Fruit fly (Drosophila melanogaster): Measurements from ENCODE around the gene CG7099.
A peak's percentile ranks its signal among the peaks of the same experiment; 100 is the strongest.

Gene CG7099

DNA sequence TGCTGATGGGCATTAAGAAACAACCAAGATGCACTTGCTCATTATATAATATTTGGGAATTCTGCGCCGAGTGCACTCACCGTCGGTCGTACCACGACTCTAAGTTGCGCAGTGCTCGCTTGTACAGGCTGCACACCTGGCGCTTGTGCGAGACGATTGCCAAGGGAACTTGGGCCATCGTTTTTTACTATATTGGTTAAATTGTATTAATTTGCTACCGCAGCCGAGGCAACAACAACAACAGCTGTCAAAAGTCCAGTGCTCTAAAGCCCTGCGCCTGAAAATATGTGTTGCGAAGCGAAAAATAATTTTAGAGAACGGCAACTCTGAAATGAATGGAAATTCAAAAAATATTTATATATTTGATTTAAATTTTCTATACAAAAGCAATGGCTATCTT lies 16.6 kb upstream of the CG7099 start, which contains the start of gene ND-B22 (continued):
- no peak for TF ChIP-seq Doc3 (GFP tag; IDR thresholded peaks at IDR 0.05; ENCODE audit: partially characterized antibody)
- no peak for TF ChIP-seq mld (GFP tag; IDR thresholded peaks at IDR 0.05; ENCODE audit: partially characterized antibody)
- TF ChIP-seq Neu2 (GFP tag; optimal IDR thresholded peaks at IDR 0.05; ENCODE audit: borderline replicate concordance) = no peak
- TF ChIP-seq CG13123 (GFP tag; optimal IDR thresholded peaks at IDR 0.05) = no peak
- no peak for TF ChIP-seq gsb-n (tag; optimal IDR thresholded peaks at IDR 0.05)
- TF ChIP-seq CG4730 (GFP tag; IDR thresholded peaks at IDR 0.05) = no peak
- peak; percentile 1 for TF ChIP-seq CG18476 (GFP tag; optimal IDR thresholded peaks at IDR 0.05)
- TF ChIP-seq CG4854 (GFP tag; optimal IDR thresholded peaks at IDR 0.05) = no peak
- TF ChIP-seq sc (optimal IDR thresholded peaks at IDR 0.05) = no peak
- TF ChIP-seq sc (GFP tag; optimal IDR thresholded peaks at IDR 0.05) = no peak
- TF ChIP-seq zfh2 (GFP tag; optimal IDR thresholded peaks at IDR 0.05) = peak; percentile 40
- TF ChIP-seq CG8281 (tag; optimal IDR thresholded peaks at IDR 0.05) = no peak
- TF ChIP-seq ac (GFP tag; optimal IDR thresholded peaks at IDR 0.05) = no peak
- TF ChIP-seq rib (GFP tag; IDR thresholded peaks at IDR 0.05) = no peak
- TF ChIP-seq CG9817 (tag; optimal IDR thresholded peaks at IDR 0.05) = peak; percentile 40
- peak; percentile 17 for TF ChIP-seq NC2β (GFP tag; optimal IDR thresholded peaks at IDR 0.05)
- TF ChIP-seq Dfd (GFP tag; optimal IDR thresholded peaks at IDR 0.05) = no peak
- TF ChIP-seq p53 (GFP tag; optimal IDR thresholded peaks at IDR 0.05) = no peak
- TF ChIP-seq hbn (GFP tag; IDR thresholded peaks at IDR 0.05; ENCODE audit: partially characterized antibody) = peak; percentile 37; the same call in 1 of the 2 replicates
- no peak for TF ChIP-seq Hmx (GFP tag; optimal IDR thresholded peaks at IDR 0.05)
- TF ChIP-seq CG13424 (tag; optimal IDR thresholded peaks at IDR 0.05) = no peak
- TF ChIP-seq CG7987 (GFP tag; optimal IDR thresholded peaks at IDR 0.05) = peak; percentile 23
- TF ChIP-seq emc (GFP tag; optimal IDR thresholded peaks at IDR 0.05) = no peak
- no peak for TF ChIP-seq lov (optimal IDR thresholded peaks at IDR 0.05)
- TF ChIP-seq lov (GFP tag; IDR thresholded peaks at IDR 0.05) = no peak
- no peak for TF ChIP-seq CG6654 (GFP tag; optimal IDR thresholded peaks at IDR 0.05)
- no peak for TF ChIP-seq CG10274 (GFP tag; optimal IDR thresholded peaks at IDR 0.05)
- TF ChIP-seq lbe (GFP tag; optimal IDR thresholded peaks at IDR 0.05) = peak; percentile 56
- TF ChIP-seq CG2202 (tag; optimal IDR thresholded peaks at IDR 0.05) = no peak
- no peak for TF ChIP-seq sd (tag; optimal IDR thresholded peaks at IDR 0.05)
- TF ChIP-seq Doc2 (GFP tag; IDR thresholded peaks at IDR 0.05) = no peak
- TF ChIP-seq Jarid2 (GFP tag; optimal IDR thresholded peaks at IDR 0.05) = no peak
- no peak for TF ChIP-seq toy (GFP tag; IDR thresholded peaks at IDR 0.05)
- TF ChIP-seq hkb (optimal IDR thresholded peaks at IDR 0.05) = no peak
- peak; percentile 34; the same call in 1 of the 2 replicates for TF ChIP-seq hkb (GFP tag; IDR thresholded peaks at IDR 0.05)
- no peak for TF ChIP-seq mirr (GFP tag; optimal IDR thresholded peaks at IDR 0.05)
- no peak for TF ChIP-seq Hr78 (GFP tag; optimal IDR thresholded peaks at IDR 0.05)
- no peak for TF ChIP-seq CG16779 (GFP tag; IDR thresholded peaks at IDR 0.05)
- TF ChIP-seq CG15601 (tag; optimal IDR thresholded peaks at IDR 0.05) = peak; percentile 52
- no peak for TF ChIP-seq CG6813 (GFP tag; optimal IDR thresholded peaks at IDR 0.05)
- no peak for TF ChIP-seq CG5953 (GFP tag; IDR thresholded peaks at IDR 0.05)
- TF ChIP-seq Mes4 (GFP tag; optimal IDR thresholded peaks at IDR 0.05) = no peak
- no peak for TF ChIP-seq fd3F (GFP tag; optimal IDR thresholded peaks at IDR 0.05)
- peak; percentile 6 for TF ChIP-seq CG18619 (GFP tag; optimal IDR thresholded peaks at IDR 0.05)
- no peak for TF ChIP-seq ro (GFP tag; IDR thresholded peaks at IDR 0.05)
- no peak for TF ChIP-seq CG9876 (GFP tag; optimal IDR thresholded peaks at IDR 0.05)
- no peak; the same call in 2 of the 3 replicates for TF ChIP-seq CG14050 (GFP tag; IDR thresholded peaks at IDR 0.05)
- TF ChIP-seq insv (GFP tag; optimal IDR thresholded peaks at IDR 0.05) = no peak
- peak; percentile 17 for TF ChIP-seq CG10147 (GFP tag; optimal IDR thresholded peaks at IDR 0.05)
- TF ChIP-seq CG11398 (GFP tag; optimal IDR thresholded peaks at IDR 0.05) = no peak
- no peak for TF ChIP-seq Sry-β (GFP tag; optimal IDR thresholded peaks at IDR 0.05)
- TF ChIP-seq HmgD (GFP tag; optimal IDR thresholded peaks at IDR 0.05) = no peak

All from whole organism, embryonic.